Fruit fly (Drosophila melanogaster) whole organism, pupa: ENCODE results near the gene lic.

Experiments
- CG10348 ChIP-seq: fragments of 200-800 bp; sonication (Bioruptor generic); IDR thresholded peaks from 2 replicates; pipeline ENCODE4 v1.3.6; 2022; ENCODE audit warnings: missing biosample characterization, missing genetic modification characterization
- CG12605 ChIP-seq: fragments of 200-800 bp; sonication (Bioruptor generic); IDR thresholded peaks from 2 replicates; pipeline ENCODE4 v1.3.6; 2022; ENCODE audit warnings: missing biosample characterization, missing genetic modification characterization
- CG13204 ChIP-seq: fragments of 200-800 bp; sonication (Bioruptor generic); optimal IDR thresholded peaks from 2 replicates; lab custom pipeline; 2018; ENCODE audit warnings: missing biosample characterization, mild to moderate bottlenecking, missing genetic modification characterization, moderate library complexity
- CG14655 ChIP-seq: fragments of 200-800 bp; sonication (Bioruptor generic); optimal IDR thresholded peaks from 3 replicates; lab custom pipeline; 2017; ENCODE audit warnings: mild to moderate bottlenecking, missing biosample characterization, missing genetic modification reagents, missing genetic modification characterization
- CG15710 ChIP-seq: fragments of 200-800 bp; sonication (Bioruptor generic); optimal IDR thresholded peaks from 2 replicates; lab custom pipeline; 2018; ENCODE audit warnings: missing biosample characterization, mild to moderate bottlenecking, missing genetic modification characterization, moderate library complexity
- CG17806 ChIP-seq: fragments of 200-800 bp; sonication (Bioruptor generic); optimal IDR thresholded peaks from 2 replicates; lab custom pipeline; 2018; ENCODE audit warnings: missing biosample characterization, mild to moderate bottlenecking, missing genetic modification characterization, moderate library complexity
- CG32121 ChIP-seq: fragments of 200-800 bp; sonication (Bioruptor generic); IDR thresholded peaks from 2 replicates; pipeline ENCODE4 v1.3.6; 2022; ENCODE audit warnings: missing biosample characterization, missing genetic modification characterization
- CG34367 ChIP-seq: fragments of 200-800 bp; sonication (Bioruptor generic); optimal IDR thresholded peaks from 2 replicates; lab custom pipeline; 2018; ENCODE audit warnings: missing biosample characterization, mild to moderate bottlenecking, missing genetic modification characterization
- CG4496 ChIP-seq: fragments of 200-800 bp; sonication (Bioruptor generic); IDR thresholded peaks from 3 replicates; pipeline ENCODE4 v1.3.6; 2022; ENCODE audit warnings: missing biosample characterization, missing genetic modification characterization
- CG8159 ChIP-seq: fragments of 200-800 bp; sonication (Bioruptor generic); optimal IDR thresholded peaks from 3 replicates; lab custom pipeline; 2018; ENCODE audit warnings: missing biosample characterization, mild to moderate bottlenecking, missing genetic modification characterization, moderate library complexity
- CG8301 ChIP-seq: fragments of 200-800 bp; sonication (Bioruptor generic); optimal IDR thresholded peaks from 2 replicates; lab custom pipeline; 2018; ENCODE audit warnings: missing biosample characterization, mild to moderate bottlenecking, missing genetic modification characterization
- CG9948 ChIP-seq: fragments of 200-800 bp; sonication (Bioruptor generic); optimal IDR thresholded peaks from 2 replicates; lab custom pipeline; 2018; ENCODE audit warnings: missing biosample characterization, mild to moderate bottlenecking, missing genetic modification characterization, moderate library complexity
- D1 ChIP-seq: fragments of 200-800 bp; sonication (Bioruptor generic); optimal IDR thresholded peaks from 2 replicates; lab custom pipeline; 2018; ENCODE audit warnings: missing biosample characterization, mild to moderate bottlenecking, missing genetic modification characterization, moderate library complexity
- EcR ChIP-seq: fragments of 200-800 bp; sonication (Bioruptor generic); optimal IDR thresholded peaks from 3 replicates; lab custom pipeline; 2019; ENCODE audit warnings: missing biosample characterization, missing genetic modification characterization, mild to moderate bottlenecking, moderate library complexity, missing genetic modification reagents
- Ets98B ChIP-seq: fragments of 200-800 bp; sonication (Bioruptor generic); IDR thresholded peaks from 2 replicates; pipeline ENCODE4 v1.3.6; 2022; ENCODE audit warnings: missing biosample characterization, missing genetic modification characterization
- Pif1A ChIP-seq: fragments of 200-800 bp; sonication (Bioruptor generic); optimal IDR thresholded peaks from 3 replicates; lab custom pipeline; 2016; ENCODE audit warnings: missing biosample characterization, missing genetic modification characterization
- Pif1B ChIP-seq: fragments of 200-800 bp; sonication (Bioruptor generic); optimal IDR thresholded peaks from 3 replicates; lab custom pipeline; 2016; ENCODE audit warnings: missing biosample characterization, missing genetic modification characterization
- Snoo ChIP-seq: fragments of 200-800 bp; sonication (Bioruptor generic); optimal IDR thresholded peaks from 3 replicates; lab custom pipeline; 2017; ENCODE audit warnings: missing biosample characterization, mild to moderate bottlenecking, missing genetic modification characterization, inconsistent platforms
- fd96Ca ChIP-seq: fragments of 200-800 bp; sonication (Bioruptor generic); IDR thresholded peaks from 3 replicates; pipeline ENCODE4 v1.3.6; 2022; ENCODE audit warnings: missing biosample characterization, missing genetic modification characterization
- gl ChIP-seq: fragments of 200-800 bp; sonication (Bioruptor generic); optimal IDR thresholded peaks from 2 replicates; lab custom pipeline; 2018; ENCODE audit warnings: missing biosample characterization, mild to moderate bottlenecking, missing genetic modification characterization
- rn ChIP-seq: fragments of 200-800 bp; sonication (Bioruptor generic); IDR thresholded peaks from 2 replicates; pipeline ENCODE4 v1.3.6; 2022; ENCODE audit warnings: missing biosample characterization, missing genetic modification characterization

Gene lic

dm6 chrX:13136939-13137697 is 46.2 kb downstream of the lic start:
- TF ChIP-seq Pif1B (GFP tag; lab: Kevin White, UChicago): peak; percentile 83
- no peak for TF ChIP-seq CG32121 (GFP tag; lab: Robert Waterston, UW)
- TF ChIP-seq gl (tag; lab: Kevin White, UChicago): peak; percentile 45
- peak; percentile 25; the same call in 1 of the 2 replicates for TF ChIP-seq Ets98B
- TF ChIP-seq CG12605 (GFP tag; lab: Robert Waterston, UW): no peak
- TF ChIP-seq EcR (GFP tag; lab: Kevin White, UChicago): peak; percentile 26
- peak; percentile 31; the same call in 1 of the 3 replicates for TF ChIP-seq fd96Ca
- no peak for TF ChIP-seq CG10348 (GFP tag; lab: Robert Waterston, UW)
- peak; percentile 18 for TF ChIP-seq CG9948 (tag; lab: Kevin White, UChicago)
- peak; percentile 55 for TF ChIP-seq CG8159 (tag; lab: Kevin White, UChicago)
- peak; percentile 48 for TF ChIP-seq CG15710 (tag; lab: Kevin White, UChicago)
- peak; percentile 15 for TF ChIP-seq CG17806
- TF ChIP-seq CG13204 (GFP tag; lab: Kevin White, UChicago): peak; percentile 49
- no peak for TF ChIP-seq CG8301 (tag; lab: Kevin White, UChicago)
- TF ChIP-seq Pif1A: peak; percentile 80
- peak; percentile 44 for TF ChIP-seq CG14655
- TF ChIP-seq rn: 0 out of 2 replicates have a peak, but pooled peaks have one; percentile 28
- TF ChIP-seq CG4496 (GFP tag; lab: Robert Waterston, UW): peak; percentile 68
- no peak for TF ChIP-seq D1 (tag; lab: Kevin White, UChicago)
- peak; percentile 69 for TF ChIP-seq Snoo
- TF ChIP-seq CG34367 (tag; lab: Kevin White, UChicago): no peak
- TF ChIP-seq, all 21 proteins: peak for 15

DNA sequence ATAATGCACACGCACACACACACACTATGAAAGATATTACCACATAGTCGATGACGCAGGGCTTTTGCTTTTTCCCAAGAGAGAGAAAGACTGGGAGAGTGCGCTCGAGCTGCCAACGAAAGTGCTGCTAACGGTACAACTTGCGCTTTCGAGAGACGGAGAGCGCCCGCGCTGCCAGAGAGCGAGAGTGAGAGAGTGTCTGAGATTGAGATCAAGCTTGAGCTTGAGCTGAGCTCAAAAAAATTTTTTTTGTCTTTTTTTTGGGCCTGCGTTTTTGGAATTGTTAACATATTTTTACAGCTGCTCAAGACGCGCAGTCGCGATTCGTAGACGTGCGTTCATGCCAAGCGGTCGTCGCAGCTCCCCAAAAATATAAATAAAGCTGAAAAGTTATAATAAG is 47.9 kb downstream of the lic start, which contains the start of gene CG32645:
TSS of gene CG32645 (plus strand) at position 313 of the 400 bp plus-strand sequence.
- TF ChIP-seq Pif1B (GFP tag; lab: Kevin White, UChicago) (no peak), CG34367 (tag; lab: Kevin White, UChicago) (no peak), CG10348 (GFP tag; lab: Robert Waterston, UW) (no peak), CG9948 (tag; lab: Kevin White, UChicago) (no peak), CG4496 (GFP tag; lab: Robert Waterston, UW) (peak; percentile 45; the same call in 1 of the 3 replicates), CG14655 (peak; percentile 52), Pif1A (no peak), gl (tag; lab: Kevin White, UChicago) (no peak), CG17806 (no peak), fd96Ca (no peak), CG8159 (tag; lab: Kevin White, UChicago) (no peak), CG8301 (tag; lab: Kevin White, UChicago) (peak; percentile 47), D1 (tag; lab: Kevin White, UChicago) (no peak), Ets98B (peak; percentile 39; the same call in 1 of the 2 replicates), rn (no peak), CG12605 (GFP tag; lab: Robert Waterston, UW) (no peak)

- TF ChIP-seq Pif1B (GFP tag; lab: Kevin White, UChicago) (peak; percentile 79), Ets98B (peak; percentile 85), CG4496 (GFP tag; lab: Robert Waterston, UW) (peak; percentile 90), CG14655 (peak; percentile 80), EcR (GFP tag; lab: Kevin White, UChicago) (no peak), Snoo (peak; percentile 66), CG9948 (tag; lab: Kevin White, UChicago) (peak; percentile 78), D1 (tag; lab: Kevin White, UChicago) (peak; percentile 62), CG32121 (GFP tag; lab: Robert Waterston, UW) (peak; percentile 88), CG12605 (GFP tag; lab: Robert Waterston, UW) (peak; percentile 85), CG15710 (tag; lab: Kevin White, UChicago) (peak; percentile 74), gl (tag; lab: Kevin White, UChicago) (peak; percentile 8), CG34367 (tag; lab: Kevin White, UChicago) (peak; percentile 68), CG17806 (peak; percentile 80), CG10348 (GFP tag; lab: Robert Waterston, UW) (peak; percentile 36; the same call in 1 of the 2 replicates), rn (0 out of 2 replicates have a peak, but pooled peaks have one; percentile 30), fd96Ca (peak; percentile 79), CG8159 (tag; lab: Kevin White, UChicago) (peak; percentile 76), Pif1A (peak; percentile 79), CG13204 (GFP tag; lab: Kevin White, UChicago) (peak; percentile 21), CG8301 (tag; lab: Kevin White, UChicago) (peak; percentile 78)
Measured at dm6 chrX:13143100-13143499, 52.2 kb downstream of the lic start.
